Worm (Caenorhabditis elegans) whole organism, midembryonic: ENCODE results near the gene K11D12.13.

Source experiments
- T22C8.4 ChIP-seq: fragments of 200-800 bp; sonication (Bioruptor generic); IDR thresholded peaks from 2 replicates; pipeline ENCODE4 v1.3.6; 2022; ENCODE audit warnings: missing genetic modification characterization, missing compliant biosample characterization
- cog-1 ChIP-seq: sonication (generic microtip); optimal IDR thresholded peaks from 2 replicates; lab custom pipeline; 2016; ENCODE audit warnings: missing genetic modification characterization, missing compliant biosample characterization
- flt-1 ChIP-seq: fragments of 200-800 bp; sonication (Bioruptor generic); IDR thresholded peaks from 2 replicates; pipeline ENCODE4 v1.3.6; 2022; ENCODE audit warnings: missing genetic modification characterization, missing compliant biosample characterization
- klf-2 ChIP-seq: fragments of 200-800 bp; sonication (Bioruptor generic); conservative IDR thresholded peaks from 2 replicates; pipeline ENCODE4 v1.3.6; 2022; ENCODE audit warnings: missing genetic modification reagents, missing genetic modification characterization, missing compliant biosample characterization
- med-1 ChIP-seq: sonication (generic microtip); optimal IDR thresholded peaks from 2 replicates; lab custom pipeline; 2017; ENCODE audit warnings: missing genetic modification characterization, mild to moderate bottlenecking, missing compliant biosample characterization, antibody characterized with exemption, missing genetic modification reagents; ENCODE audit not compliant: insufficient read depth
- ref-1 ChIP-seq: fragments of 200-800 bp; sonication (Bioruptor generic); conservative IDR thresholded peaks from 2 replicates; pipeline ENCODE4 v1.3.6; 2022; ENCODE audit warnings: missing genetic modification reagents, missing genetic modification characterization, missing compliant biosample characterization
- tab-1 ChIP-seq: fragments of 200-800 bp; sonication (Bioruptor generic); IDR thresholded peaks from 2 replicates; pipeline ENCODE4 v1.3.6; 2022; ENCODE audit warnings: missing genetic modification characterization, missing compliant biosample characterization
- ztf-23 ChIP-seq: fragments of 200-800 bp; sonication (Bioruptor generic); IDR thresholded peaks from 2 replicates; pipeline ENCODE4 v1.3.6; 2022; ENCODE audit warnings: missing genetic modification reagents, missing genetic modification characterization, missing compliant biosample characterization
- ztf-29 ChIP-seq: fragments of 200-800 bp; sonication (Bioruptor generic); IDR thresholded peaks from 2 replicates; pipeline ENCODE4 v1.3.6; 2022; ENCODE audit warnings: missing genetic modification reagents, missing genetic modification characterization, missing compliant biosample characterization

Gene K11D12.13

ce11 chrV:5069440-5069839 is 36.2 kb downstream of the K11D12.13 start, which contains the start of gene Y58A7A.1:
Gene Y58A7A.1, minus strand, starts transcription at chrV:5069540.
- no peak for TF ChIP-seq flt-1 (GFP tag; lab: Robert Waterston, UW)
- no peak for TF ChIP-seq tab-1 (GFP tag; lab: Robert Waterston, UW)
- no peak for TF ChIP-seq cog-1
- TF ChIP-seq klf-2 (GFP tag; lab: Robert Waterston, UW), result no peak
- no peak for TF ChIP-seq ztf-29 (GFP tag; lab: Robert Waterston, UW)
- TF ChIP-seq ztf-23, result no peak
- no peak for TF ChIP-seq T22C8.4 (GFP tag; lab: Robert Waterston, UW)
- no peak for TF ChIP-seq med-1 (GFP tag; lab: Kevin White, UChicago)
- TF ChIP-seq ref-1, result no peak

- no peak for TF ChIP-seq tab-1 (GFP tag; lab: Robert Waterston, UW)
- TF ChIP-seq ref-1, result no peak
- TF ChIP-seq ztf-29 (GFP tag; lab: Robert Waterston, UW), result no peak
- TF ChIP-seq cog-1, result no peak
- no peak for TF ChIP-seq T22C8.4 (GFP tag; lab: Robert Waterston, UW)
- TF ChIP-seq ztf-23, result no peak
- no peak for TF ChIP-seq med-1 (GFP tag; lab: Kevin White, UChicago)
- TF ChIP-seq klf-2 (GFP tag; lab: Robert Waterston, UW), result no peak
- TF ChIP-seq flt-1 (GFP tag; lab: Robert Waterston, UW), result no peak
These were observed 38.9 kb downstream of the K11D12.13 start, which contains the start of gene Y58A7A.2 for ce11 chrV:5072082-5072481. Gene Y58A7A.2, minus strand, starts transcription at chrV:5072182.

ce11 chrV:5075343-5075742 is 42.1 kb downstream of the K11D12.13 start:
- TF ChIP-seq tab-1 (GFP tag; lab: Robert Waterston, UW) (peak; percentile 82; the same call in 1 of the 2 replicates), klf-2 (GFP tag; lab: Robert Waterston, UW) (peak; percentile 89), flt-1 (GFP tag; lab: Robert Waterston, UW) (peak; percentile 68; the same call in 1 of the 2 replicates), ref-1 (peak; percentile 90), ztf-23 (peak; percentile 95)

ce11 chrV:5080853-5081338 is 47.7 kb downstream of the K11D12.13 start, which contains the start of gene Y58A7A.3:
Gene Y58A7A.3, minus strand, starts transcription at chrV:5080903.
- TF ChIP-seq ztf-23, result no peak
- no peak for TF ChIP-seq klf-2 (GFP tag; lab: Robert Waterston, UW)
- TF ChIP-seq flt-1 (GFP tag; lab: Robert Waterston, UW), result no peak
- TF ChIP-seq tab-1 (GFP tag; lab: Robert Waterston, UW), result no peak
- no peak for TF ChIP-seq med-1 (GFP tag; lab: Kevin White, UChicago)
- TF ChIP-seq ztf-29 (GFP tag; lab: Robert Waterston, UW), result no peak
- no peak for TF ChIP-seq cog-1
- no peak for TF ChIP-seq T22C8.4 (GFP tag; lab: Robert Waterston, UW)
- no peak for TF ChIP-seq ref-1
